Worm (Caenorhabditis elegans) whole organism, L4 larva: ENCODE data around the gene Y57G11C.52.

Experiments used
- D1046.2 ChIP-seq: fragments of 200-800 bp; sonication (Bioruptor generic); IDR thresholded peaks from 2 replicates; pipeline ENCODE4 v1.3.6; 2022; ENCODE audit warnings: missing genetic modification characterization, missing compliant biosample characterization
- F10B5.3 ChIP-seq: sonication (generic microtip); optimal IDR thresholded peaks from 2 replicates; lab custom pipeline; 2016; ENCODE audit warnings: mild to moderate bottlenecking, missing genetic modification characterization, missing compliant biosample characterization
- R02D3.7 ChIP-seq: fragments of 150-350 bp; sonication (generic microtip); optimal IDR thresholded peaks from 3 replicates; lab custom pipeline; 2014; ENCODE audit warnings: missing biosample characterization, missing genetic modification characterization
- Y105C5A.15 ChIP-seq: fragments of 200-800 bp; sonication (Bioruptor generic); IDR thresholded peaks from 2 replicates; pipeline ENCODE4 v1.3.6; 2022; ENCODE audit warnings: missing genetic modification characterization, missing compliant biosample characterization
- Y5F2A.4 ChIP-seq: fragments of 200-800 bp; sonication (Bioruptor generic); optimal IDR thresholded peaks from 2 replicates; lab custom pipeline; 2018; ENCODE audit warnings: mild to moderate bottlenecking, missing genetic modification characterization, missing compliant biosample characterization
- Y75B8A.6 ChIP-seq: fragments of 200-800 bp; sonication (Bioruptor generic); IDR thresholded peaks from 2 replicates; pipeline ENCODE4 v1.3.6; 2022; ENCODE audit warnings: missing genetic modification reagents, missing genetic modification characterization, missing compliant biosample characterization
- ZK546.5 ChIP-seq, 2 experiments: sonication (generic microtip); optimal IDR thresholded peaks; 2 replicates each; lab custom pipeline; 2017; ENCODE audit warnings: missing biosample characterization in 2 of 2, missing genetic modification characterization in 2 of 2
- ama-1 ChIP-seq: fragments of 150-350 bp; optimal IDR thresholded peaks from 2 replicates; lab custom pipeline; 2014; ENCODE audit warnings: inconsistent platforms, mixed read lengths
- ceh-20 ChIP-seq: fragments of 200-800 bp; sonication (Bioruptor generic); IDR thresholded peaks from 2 replicates; pipeline ENCODE4 v1.3.6; 2022; ENCODE audit warnings: missing genetic modification reagents, missing genetic modification characterization, missing compliant biosample characterization
- ceh-62 ChIP-seq: sonication (generic microtip); optimal IDR thresholded peaks from 2 replicates; lab custom pipeline; 2017; ENCODE audit warnings: missing biosample characterization, missing genetic modification characterization
- ceh-82 ChIP-seq: sonication (generic microtip); optimal IDR thresholded peaks from 2 replicates; lab custom pipeline; 2017; ENCODE audit warnings: missing biosample characterization, missing genetic modification characterization
- daf-8 ChIP-seq: fragments of 200-800 bp; sonication (Bioruptor generic); IDR thresholded peaks from 2 replicates; pipeline ENCODE4 v1.3.6; 2022; ENCODE audit warnings: missing genetic modification characterization, missing compliant biosample characterization
- dmd-6 ChIP-seq: fragments of 200-800 bp; sonication (Bioruptor generic); IDR thresholded peaks from 2 replicates; pipeline ENCODE4 v1.3.6; 2022; ENCODE audit warnings: missing genetic modification reagents, missing genetic modification characterization, missing compliant biosample characterization
- dmd-8 ChIP-seq: fragments of 200-800 bp; sonication (Bioruptor generic); IDR thresholded peaks from 2 replicates; pipeline ENCODE4 v1.3.6; 2022; ENCODE audit warnings: missing genetic modification characterization, missing compliant biosample characterization
- dpl-1 ChIP-seq: fragments of 150-350 bp; optimal IDR thresholded peaks from 2 replicates; lab custom pipeline; 2014; ENCODE audit warnings: missing biosample characterization, missing genetic modification reagents, missing genetic modification characterization
- duxl-1 ChIP-seq: sonication (generic microtip); optimal IDR thresholded peaks from 2 replicates; lab custom pipeline; 2016; ENCODE audit warnings: mild to moderate bottlenecking, missing genetic modification characterization, moderate library complexity, missing compliant biosample characterization; ENCODE audit not compliant: poor library complexity
- dve-1 ChIP-seq: sonication (generic microtip); optimal IDR thresholded peaks from 2 replicates; lab custom pipeline; 2017; ENCODE audit warnings: antibody characterized with exemption, mild to moderate bottlenecking, missing genetic modification characterization, missing compliant biosample characterization; ENCODE audit not compliant: insufficient read depth
- egl-27 ChIP-seq: sonication (generic microtip); optimal IDR thresholded peaks from 3 replicates; lab custom pipeline; 2017; ENCODE audit warnings: missing biosample characterization, missing genetic modification reagents, missing genetic modification characterization
- egl-43 ChIP-seq: fragments of 200-800 bp; sonication (Bioruptor generic); IDR thresholded peaks from 2 replicates; pipeline ENCODE4 v1.3.6; 2022; ENCODE audit warnings: missing genetic modification reagents, missing genetic modification characterization, missing compliant biosample characterization
- fos-1 ChIP-seq: fragments of 150-350 bp; optimal IDR thresholded peaks from 2 replicates; lab custom pipeline; 2014; ENCODE audit warnings: missing biosample characterization, missing genetic modification characterization
- hlh-30 ChIP-seq: sonication (generic microtip); optimal IDR thresholded peaks from 2 replicates; lab custom pipeline; 2017; ENCODE audit warnings: antibody characterized with exemption, mild to moderate bottlenecking, missing genetic modification characterization, missing compliant biosample characterization; ENCODE audit not compliant: insufficient read depth
- hmg-1.1 ChIP-seq: fragments of 200-800 bp; sonication (Bioruptor generic); IDR thresholded peaks from 2 replicates; pipeline ENCODE4 v1.3.6; 2022; ENCODE audit warnings: missing genetic modification reagents, missing genetic modification characterization, missing compliant biosample characterization
- lin-39 ChIP-seq: fragments of 150-350 bp; optimal IDR thresholded peaks from 2 replicates; lab custom pipeline; 2014; ENCODE audit warnings: missing biosample characterization, missing genetic modification reagents, missing genetic modification characterization
- lsy-2 ChIP-seq, 2 experiments: fragments of 150-350 bp in 1 of 2; sonication (generic microtip) in 1 of 2; optimal IDR thresholded peaks; 2 replicates each; lab custom pipeline; 2014 to 2017; ENCODE audit warnings: missing biosample characterization in 2 of 2, missing genetic modification characterization in 2 of 2
- madf-9 ChIP-seq: fragments of 200-800 bp; sonication (Bioruptor generic); conservative IDR thresholded peaks from 2 replicates; pipeline ENCODE4 v1.3.6; 2022; ENCODE audit warnings: missing genetic modification reagents, missing genetic modification characterization, missing compliant biosample characterization
- mep-1 ChIP-seq: fragments of 150-350 bp; sonication (generic microtip); optimal IDR thresholded peaks from 3 replicates; lab custom pipeline; 2014; ENCODE audit warnings: missing biosample characterization, missing genetic modification characterization
- mes-2 ChIP-seq: sonication (generic microtip); optimal IDR thresholded peaks from 2 replicates; lab custom pipeline; 2016; ENCODE audit warnings: missing genotype, mild to moderate bottlenecking, missing genetic modification characterization, missing compliant biosample characterization; ENCODE audit not compliant: poor library complexity, severe bottlenecking
- nhr-10 ChIP-seq: fragments of 150-350 bp; optimal IDR thresholded peaks from 2 replicates; lab custom pipeline; 2014; ENCODE audit warnings: missing biosample characterization, missing genetic modification characterization
- nhr-11 ChIP-seq: fragments of 150-350 bp; optimal IDR thresholded peaks from 2 replicates; lab custom pipeline; 2014; ENCODE audit warnings: missing biosample characterization, missing genetic modification characterization
- nhr-25 ChIP-seq: sonication (generic microtip); optimal IDR thresholded peaks from 2 replicates; lab custom pipeline; 2017; ENCODE audit warnings: missing genetic modification characterization, mild to moderate bottlenecking, missing compliant biosample characterization, antibody characterized with exemption, moderate library complexity, borderline replicate concordance; ENCODE audit not compliant: insufficient read depth
- nhr-48 ChIP-seq: sonication (generic microtip); optimal IDR thresholded peaks from 2 replicates; lab custom pipeline; 2016; ENCODE audit warnings: mild to moderate bottlenecking, missing genetic modification characterization, missing compliant biosample characterization
- nhr-76 ChIP-seq: fragments of 150-350 bp; optimal IDR thresholded peaks from 2 replicates; lab custom pipeline; 2014; ENCODE audit warnings: missing biosample characterization, missing genetic modification characterization
- pha-4 ChIP-seq, 2 experiments: fragments of 150-350 bp in 1 of 2; fragments of 200-800 bp in 1 of 2; sonication (Bioruptor generic) in 1 of 2; IDR thresholded peaks in 1 of 2; optimal IDR thresholded peaks in 1 of 2; 2 replicates each; pipeline versions ENCODE4 v1.3.6 to Lab custom; 2014 to 2022; ENCODE audit warnings: missing genetic modification characterization in 2 of 2, missing genetic modification reagents in 2 of 2, missing biosample characterization in 1 of 2, missing compliant biosample characterization in 1 of 2
- php-3 ChIP-seq: fragments of 200-800 bp; sonication (Bioruptor generic); IDR thresholded peaks from 2 replicates; pipeline ENCODE4 v1.3.6; 2022; ENCODE audit warnings: missing genetic modification reagents, missing genetic modification characterization, missing compliant biosample characterization
- pqm-1 ChIP-seq: sonication (generic microtip); optimal IDR thresholded peaks from 2 replicates; lab custom pipeline; 2017; ENCODE audit warnings: missing biosample characterization, missing genetic modification characterization
- sdz-12 ChIP-seq: fragments of 200-800 bp; sonication (Bioruptor generic); optimal IDR thresholded peaks from 2 replicates; lab custom pipeline; 2018; ENCODE audit warnings: mild to moderate bottlenecking, missing genetic modification characterization, missing compliant biosample characterization
- skn-1 ChIP-seq: fragments of 150-350 bp; optimal IDR thresholded peaks from 2 replicates; lab custom pipeline; 2014; ENCODE audit warnings: missing biosample characterization, missing genetic modification characterization
- snpc-1.2 ChIP-seq: fragments of 200-800 bp; sonication (Bioruptor generic); IDR thresholded peaks from 2 replicates; pipeline ENCODE4 v1.3.6; 2022; ENCODE audit warnings: missing genetic modification reagents, missing genetic modification characterization, missing compliant biosample characterization
- snpc-4 ChIP-seq: fragments of 150-350 bp; optimal IDR thresholded peaks from 2 replicates; lab custom pipeline; 2014; ENCODE audit warnings: missing biosample characterization, missing genetic modification characterization
- spr-3 ChIP-seq: fragments of 200-800 bp; sonication (Bioruptor generic); optimal IDR thresholded peaks from 2 replicates; lab custom pipeline; 2018; ENCODE audit warnings: mild to moderate bottlenecking, missing genetic modification characterization, missing compliant biosample characterization
- tra-1 ChIP-seq: fragments of 200-800 bp; sonication (Bioruptor generic); IDR thresholded peaks from 2 replicates; pipeline ENCODE4 v1.3.6; 2022; ENCODE audit warnings: missing genetic modification reagents, missing genetic modification characterization, missing compliant biosample characterization
- unc-39 ChIP-seq: sonication (generic microtip); optimal IDR thresholded peaks from 2 replicates; lab custom pipeline; 2017; ENCODE audit warnings: missing biosample characterization, missing genetic modification characterization
- zfp-3 ChIP-seq: fragments of 200-800 bp; sonication (Bioruptor generic); conservative IDR thresholded peaks from 2 replicates; pipeline ENCODE4 v1.3.6; 2022; ENCODE audit warnings: missing genetic modification reagents, missing genetic modification characterization, missing compliant biosample characterization
- ztf-7 ChIP-seq: fragments of 150-350 bp; optimal IDR thresholded peaks from 2 replicates; lab custom pipeline; 2014; ENCODE audit warnings: missing biosample characterization, missing genetic modification characterization

Gene Y57G11C.52

DNA sequence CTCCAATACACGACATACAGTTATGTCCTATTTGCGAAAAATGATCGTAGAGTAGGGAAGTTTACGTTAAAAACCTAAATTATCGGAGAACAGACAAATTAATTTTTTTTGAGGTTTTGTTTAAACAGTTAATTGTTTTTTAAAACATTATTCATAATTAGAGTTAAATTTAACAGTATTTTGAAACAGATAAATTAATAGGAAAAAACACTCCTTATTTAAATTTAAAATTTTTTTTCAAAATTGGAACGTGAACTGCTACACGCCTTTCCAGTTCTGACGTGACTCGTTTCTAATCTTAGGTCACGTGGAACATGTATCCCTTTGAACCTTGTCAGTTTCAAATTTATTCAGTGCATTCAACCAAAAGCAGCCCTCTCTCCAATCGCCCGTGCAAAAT is at the start of gene Y57G11C.52:
Gene Y57G11C.52 (plus strand): TSS at position 301 of the 400 bp plus-strand sequence.
- TF ChIP-seq egl-27 (no peak), skn-1 (tag; lab: Kevin White, UChicago) (no peak), pha-4 (GFP tag; IDR thresholded peaks at IDR 0.05; lab: Robert Waterston, UW) (no peak), pha-4 (tag; optimal IDR thresholded peaks at IDR 0.05; lab: Kevin White, UChicago) (no peak), dmd-6 (no peak), unc-39 (no peak), hlh-30 (no peak), fos-1 (tag; lab: Kevin White, UChicago) (no peak)

DNA sequence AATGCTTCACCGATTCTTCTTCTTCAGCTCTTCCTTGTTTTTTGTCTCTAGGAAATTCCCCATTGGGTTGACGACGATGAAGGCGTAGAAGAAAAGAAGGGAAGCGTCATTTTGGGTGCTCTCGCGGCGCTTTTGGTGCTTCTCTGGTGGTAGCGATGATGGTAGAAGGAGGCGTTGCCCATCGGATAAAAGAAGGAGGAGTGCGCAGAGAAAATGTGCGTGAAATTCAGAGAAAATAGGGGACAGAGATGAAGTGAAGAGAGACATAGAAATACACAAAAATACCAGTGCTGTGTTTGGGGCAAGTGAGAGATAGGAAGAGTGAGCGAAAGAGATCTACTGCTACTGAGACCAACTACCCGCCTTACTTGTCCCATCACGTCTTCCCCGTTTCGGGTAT is 46.9 kb upstream of the Y57G11C.52 start, which contains the start of gene oig-5:
Gene oig-5 (plus strand): TSS at position 301 of the 400 bp plus-strand sequence.
- TF ChIP-seq Y105C5A.15 (GFP tag; lab: Robert Waterston, UW), result no peak
- TF ChIP-seq nhr-76 (tag; lab: Kevin White, UChicago), result no peak
- TF ChIP-seq Y5F2A.4, result no peak
- TF ChIP-seq ceh-20 (GFP tag; lab: Robert Waterston, UW), result no peak
- TF ChIP-seq D1046.2 (GFP tag; lab: Robert Waterston, UW), result no peak
- no peak for TF ChIP-seq snpc-4 (tag; lab: Kevin White, UChicago)

DNA sequence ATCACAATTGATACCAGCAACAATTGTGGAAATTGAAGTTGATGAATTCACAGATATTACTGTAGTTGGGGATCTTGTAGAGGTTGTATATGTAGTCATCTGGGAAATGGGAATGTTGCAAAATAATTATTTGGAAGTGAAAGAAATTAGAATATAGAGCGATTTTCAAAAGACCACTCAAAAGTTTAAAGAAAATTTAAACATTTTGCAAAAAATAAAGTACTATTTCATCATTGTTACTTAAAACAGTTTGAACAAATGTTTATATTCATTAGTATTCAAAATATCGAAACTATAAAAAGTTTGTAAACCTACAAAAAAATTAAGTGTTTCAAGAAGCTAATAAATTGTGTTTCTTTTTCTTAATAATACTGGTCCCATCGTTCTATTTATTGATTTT is 37.5 kb upstream of the Y57G11C.52 start, which contains the start of gene Y57G11C.46:
Gene Y57G11C.46 (minus strand): TSS at position 101 of the 400 bp plus-strand sequence.
- TF ChIP-seq zfp-3 (no peak), dmd-8 (GFP tag; lab: Robert Waterston, UW) (no peak), egl-43 (no peak), ceh-82 (tag; lab: Kevin White, UChicago) (no peak), daf-8 (GFP tag; lab: Robert Waterston, UW) (no peak), R02D3.7 (tag; lab: Kevin White, UChicago) (no peak), tra-1 (GFP tag; lab: Robert Waterston, UW) (no peak), lin-39 (tag; lab: Kevin White, UChicago) (no peak), duxl-1 (tag; lab: Kevin White, UChicago) (no peak)

DNA sequence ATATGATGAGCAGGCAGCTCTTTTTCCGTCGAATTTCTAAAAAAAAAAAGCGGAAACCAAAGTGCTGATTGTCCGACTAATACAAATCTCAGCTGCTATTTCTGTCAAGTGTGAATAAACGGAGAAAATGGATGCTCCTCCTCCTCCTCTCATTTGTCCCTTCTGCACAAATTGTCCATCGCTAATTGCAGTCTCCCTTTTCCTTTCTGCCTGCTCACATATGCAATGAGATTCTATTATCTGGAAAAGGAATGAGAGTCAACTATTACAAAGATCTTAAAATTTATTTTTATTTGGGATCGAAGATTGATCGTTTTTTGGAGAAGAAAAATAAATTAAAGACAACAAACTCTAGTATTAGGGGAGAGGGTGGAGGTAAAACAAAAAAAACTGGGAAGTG is 31.5 kb upstream of the Y57G11C.52 start:
- TF ChIP-seq hlh-30 (no peak), ama-1 (lab: Kevin White, UChicago) (peak; percentile 52), nhr-10 (tag; lab: Kevin White, UChicago) (peak; percentile 48), pha-4 (GFP tag; IDR thresholded peaks at IDR 0.05; lab: Robert Waterston, UW) (peak; percentile 74), pha-4 (tag; optimal IDR thresholded peaks at IDR 0.05; lab: Kevin White, UChicago) (no peak), mep-1 (peak; percentile 11), pqm-1 (tag; lab: Kevin White, UChicago) (no peak), nhr-25 (tag; lab: Kevin White, UChicago) (no peak), egl-43 (no peak), nhr-76 (tag; lab: Kevin White, UChicago) (no peak), lin-39 (tag; lab: Kevin White, UChicago) (no peak), dmd-8 (GFP tag; lab: Robert Waterston, UW) (no peak), ZK546.5 (tag; optimal IDR thresholded peaks at IDR 0.05; lab: Kevin White, UChicago) (no peak), madf-9 (GFP tag; lab: Robert Waterston, UW) (no peak), php-3 (GFP tag; lab: Robert Waterston, UW) (no peak; the same call in 1 of the 2 replicates), Y5F2A.4 (no peak), duxl-1 (tag; lab: Kevin White, UChicago) (no peak), snpc-1.2 (GFP tag; lab: Robert Waterston, UW) (peak; percentile 85), nhr-11 (tag; lab: Kevin White, UChicago) (no peak), F10B5.3 (tag; lab: Kevin White, UChicago) (peak; percentile 31), Y75B8A.6 (GFP tag; lab: Robert Waterston, UW) (no peak), sdz-12 (no peak), ztf-7 (tag; lab: Kevin White, UChicago) (no peak), lsy-2 (tag; optimal IDR thresholded peaks at IDR 0.05; lab: Kevin White, UChicago) (peak; percentile 33 to 66), ceh-62 (tag; lab: Kevin White, UChicago) (no peak), zfp-3 (peak; percentile 89), skn-1 (tag; lab: Kevin White, UChicago) (no peak), hmg-1.1 (GFP tag; lab: Robert Waterston, UW) (no peak), mes-2 (tag; lab: Kevin White, UChicago) (no peak), dve-1 (tag; lab: Kevin White, UChicago) (peak; percentile 32), spr-3 (GFP tag; lab: Kevin White, UChicago) (no peak), nhr-48 (tag; lab: Kevin White, UChicago) (peak; percentile 35), dpl-1 (GFP tag; lab: Kevin White, UChicago) (no peak)
